Worm (Caenorhabditis elegans): ENCODE measurements around the gene srd-18.

DNA sequence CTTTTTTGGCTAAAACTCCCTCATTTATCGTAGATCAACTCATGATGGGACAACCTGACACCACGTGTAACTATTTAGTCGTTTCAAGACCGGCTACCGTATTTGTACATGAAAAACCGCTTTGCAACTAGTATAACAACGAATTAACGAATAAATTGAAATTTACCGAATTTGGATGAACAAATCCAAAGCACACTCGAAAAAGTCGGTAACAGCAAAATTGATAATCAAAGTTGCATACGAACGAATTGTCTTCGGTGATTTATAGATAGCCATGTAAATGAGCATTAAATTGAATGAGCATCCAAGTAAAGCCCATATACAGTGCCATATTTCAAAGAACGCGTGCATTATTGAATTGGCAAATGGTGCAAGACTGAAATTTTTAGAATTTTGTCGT lies 5.7 kb upstream of the srd-18 start, which contains the start of gene srd-17:
- TF ChIP-seq T20F7.1 (GFP tag; optimal IDR thresholded peaks at IDR 0.05) (no peak), unc-39 (tag; optimal IDR thresholded peaks at IDR 0.05) (no peak), unc-62 (GFP tag; optimal IDR thresholded peaks at IDR 0.05 in 1 of 2) (no peak), unc-62 (tag; optimal IDR thresholded peaks at IDR 0.05) (no peak), nhr-6 (tag; optimal IDR thresholded peaks at IDR 0.05) (no peak), attf-4 (tag; optimal IDR thresholded peaks at IDR 0.05) (no peak), ZK337.2 (GFP tag; IDR thresholded peaks at IDR 0.05) (no peak), nhr-237 (tag; optimal IDR thresholded peaks at IDR 0.05) (no peak)

Data from whole organism, L4 larva.